Fruit fly (Drosophila melanogaster) whole organism, adult: Measurements from ENCODE around the gene mud.

Experiments
- CG12768 ChIP-seq: fragments of 200-800 bp; sonication (Bioruptor generic); optimal IDR thresholded peaks from 2 replicates; lab custom pipeline; 2017; ENCODE audit warnings: missing biosample characterization, missing genetic modification characterization, mild to moderate bottlenecking, moderate library complexity, missing genetic modification reagents
- CG14711 ChIP-seq: fragments of 200-800 bp; sonication (Bioruptor generic); optimal IDR thresholded peaks from 2 replicates; lab custom pipeline; 2018; ENCODE audit warnings: missing biosample characterization, mild to moderate bottlenecking, missing genetic modification characterization, moderate library complexity
- CG1620 ChIP-seq: fragments of 200-800 bp; sonication (Bioruptor generic); optimal IDR thresholded peaks from 2 replicates; lab custom pipeline; 2016; ENCODE audit warnings: missing biosample characterization, missing genetic modification characterization
- CG33017 ChIP-seq: fragments of 200-800 bp; sonication (Bioruptor generic); optimal IDR thresholded peaks from 2 replicates; lab custom pipeline; 2018; ENCODE audit warnings: missing biosample characterization, mild to moderate bottlenecking, missing genetic modification characterization, moderate library complexity
- CG5204 ChIP-seq: fragments of 200-800 bp; sonication (Bioruptor generic); optimal IDR thresholded peaks from 2 replicates; lab custom pipeline; 2016; ENCODE audit warnings: missing biosample characterization, missing genetic modification characterization
- CG7045 ChIP-seq: fragments of 200-800 bp; sonication (Bioruptor generic); optimal IDR thresholded peaks from 2 replicates; lab custom pipeline; 2017; ENCODE audit warnings: missing biosample characterization, mild to moderate bottlenecking, missing genetic modification characterization
- CG7101 ChIP-seq: fragments of 200-800 bp; sonication (Bioruptor generic); optimal IDR thresholded peaks from 2 replicates; lab custom pipeline; 2018; ENCODE audit warnings: missing biosample characterization, mild to moderate bottlenecking, missing genetic modification characterization, moderate library complexity
- Clk ChIP-seq: fragments of 200-800 bp; sonication (Bioruptor generic); optimal IDR thresholded peaks from 2 replicates; lab custom pipeline; 2017; ENCODE audit warnings: missing biosample characterization, missing genetic modification characterization
- Crg-1 ChIP-seq: fragments of 200-800 bp; sonication (Bioruptor generic); optimal IDR thresholded peaks from 2 replicates; lab custom pipeline; 2016; ENCODE audit warnings: missing biosample characterization, missing genetic modification characterization
- Hr96 ChIP-seq: fragments of 200-800 bp; sonication (Bioruptor generic); optimal IDR thresholded peaks from 2 replicates; lab custom pipeline; 2016; ENCODE audit warnings: missing biosample characterization, missing genetic modification characterization
- Mnt ChIP-seq: fragments of 200-800 bp; sonication (Bioruptor generic); optimal IDR thresholded peaks from 2 replicates; lab custom pipeline; 2016; ENCODE audit warnings: missing biosample characterization, mild to moderate bottlenecking, missing genetic modification characterization
- bab1 ChIP-seq: fragments of 200-800 bp; sonication (Bioruptor generic); optimal IDR thresholded peaks from 3 replicates; lab custom pipeline; 2019; ENCODE audit warnings: missing biosample characterization, mild to moderate bottlenecking, missing genetic modification characterization, moderate library complexity
- cic ChIP-seq: fragments of 200-800 bp; sonication (Bioruptor generic); optimal IDR thresholded peaks from 2 replicates; lab custom pipeline; 2017; ENCODE audit warnings: missing biosample characterization, mild to moderate bottlenecking, missing genetic modification characterization, moderate library complexity
- cnc ChIP-seq, 2 experiments: fragments of >200 bp; optimal IDR thresholded peaks; 2 replicates each; lab custom pipeline; 2017
- kay ChIP-seq: fragments of 200-800 bp; sonication (Bioruptor generic); peaks from one replicate; lab custom pipeline; 2016; ENCODE audit warnings: missing biosample characterization, missing genetic modification characterization, borderline replicate concordance
- pad ChIP-seq: fragments of 200-800 bp; sonication (Bioruptor generic); optimal IDR thresholded peaks from 3 replicates; lab custom pipeline; 2017; ENCODE audit warnings: missing biosample characterization, missing genetic modification characterization, mild to moderate bottlenecking, moderate library complexity, missing genetic modification reagents
- tj ChIP-seq: fragments of 200-800 bp; sonication (Bioruptor generic); optimal IDR thresholded peaks from 3 replicates; lab custom pipeline; 2017; ENCODE audit warnings: missing biosample characterization, mild to moderate bottlenecking, missing genetic modification characterization, moderate library complexity

mud gene

dm6 chrX:14266075-14266474 lies 18.5 kb downstream of the mud start, which contains the start of the genes CG13404 and na:
TSS of gene CG13404 (minus strand) at chrX:14266250.
TSS of gene na (plus strand) at chrX:14266367.
- no peak for TF ChIP-seq CG12768
- TF ChIP-seq CG5204 (GFP tag; lab: Kevin White, UChicago), result no peak
- TF ChIP-seq Clk, result no peak
- TF ChIP-seq CG14711, result no peak
- no peak for TF ChIP-seq pad
- no peak for TF ChIP-seq CG1620
- TF ChIP-seq cnc (optimal IDR thresholded peaks at IDR 0.05; lab: Kevin White, UChicago), result no peak
- TF ChIP-seq CG33017 (tag; lab: Kevin White, UChicago), result no peak
- TF ChIP-seq kay (GFP tag; lab: Kevin White, UChicago), result no peak
- TF ChIP-seq Crg-1 (GFP tag; lab: Kevin White, UChicago), result no peak
- TF ChIP-seq bab1 (GFP tag; lab: Kevin White, UChicago), result no peak

DNA sequence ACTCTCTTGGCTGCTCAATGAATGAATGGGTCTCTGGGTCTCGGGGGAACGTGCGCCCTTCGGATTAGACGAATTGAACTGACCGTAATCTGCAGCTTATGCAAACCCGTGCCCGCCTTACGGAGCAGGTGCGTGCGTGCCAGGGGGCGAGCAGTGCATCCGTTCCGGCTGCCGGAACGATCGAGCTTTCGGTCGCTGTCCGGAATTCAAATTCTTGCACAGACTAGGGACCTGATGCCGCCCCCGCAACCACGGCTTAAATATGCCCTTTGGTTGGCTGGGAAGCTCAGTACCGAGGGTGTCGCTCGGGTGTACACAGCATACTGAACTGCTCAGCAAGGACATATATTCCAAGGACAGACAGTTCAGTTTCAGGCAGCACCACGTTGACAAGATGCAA lies 29.9 kb downstream of the mud start, which contains the start of gene Muc12Ea:
Muc12Ea (plus strand) TSS at position 301 of the 400 bp plus-strand sequence.
- no peak for TF ChIP-seq CG12768
- no peak for TF ChIP-seq Mnt (GFP tag; lab: Kevin White, UChicago)
- no peak for TF ChIP-seq CG14711
- TF ChIP-seq pad, result no peak
- no peak for TF ChIP-seq CG7101 (tag; lab: Kevin White, UChicago)
- TF ChIP-seq tj (GFP tag; lab: Kevin White, UChicago), result no peak
- TF ChIP-seq cnc (optimal IDR thresholded peaks at IDR 0.05; lab: Kevin White, UChicago), result no peak

- TF ChIP-seq cnc (optimal IDR thresholded peaks at IDR 0.05; lab: Kevin White, UChicago) (no peak), cic (GFP tag; lab: Kevin White, UChicago) (no peak), pad (no peak), Hr96 (GFP tag; lab: Kevin White, UChicago) (no peak), Mnt (GFP tag; lab: Kevin White, UChicago) (no peak), kay (GFP tag; lab: Kevin White, UChicago) (no peak), CG12768 (no peak), CG1620 (no peak), CG33017 (tag; lab: Kevin White, UChicago) (no peak), tj (GFP tag; lab: Kevin White, UChicago) (no peak), Clk (no peak), Crg-1 (GFP tag; lab: Kevin White, UChicago) (no peak), CG14711 (no peak), CG7101 (tag; lab: Kevin White, UChicago) (no peak), CG7045 (GFP tag; lab: Kevin White, UChicago) (no peak)
These were observed 41.8 kb downstream of the mud start, which contains the start of gene CG9400 for dm6 chrX:14289293-14289692. TSS of gene CG9400 (minus strand) at chrX:14289393.
